Worm (Caenorhabditis elegans): ENCODE measurements around the gene nipi-4.

DNA sequence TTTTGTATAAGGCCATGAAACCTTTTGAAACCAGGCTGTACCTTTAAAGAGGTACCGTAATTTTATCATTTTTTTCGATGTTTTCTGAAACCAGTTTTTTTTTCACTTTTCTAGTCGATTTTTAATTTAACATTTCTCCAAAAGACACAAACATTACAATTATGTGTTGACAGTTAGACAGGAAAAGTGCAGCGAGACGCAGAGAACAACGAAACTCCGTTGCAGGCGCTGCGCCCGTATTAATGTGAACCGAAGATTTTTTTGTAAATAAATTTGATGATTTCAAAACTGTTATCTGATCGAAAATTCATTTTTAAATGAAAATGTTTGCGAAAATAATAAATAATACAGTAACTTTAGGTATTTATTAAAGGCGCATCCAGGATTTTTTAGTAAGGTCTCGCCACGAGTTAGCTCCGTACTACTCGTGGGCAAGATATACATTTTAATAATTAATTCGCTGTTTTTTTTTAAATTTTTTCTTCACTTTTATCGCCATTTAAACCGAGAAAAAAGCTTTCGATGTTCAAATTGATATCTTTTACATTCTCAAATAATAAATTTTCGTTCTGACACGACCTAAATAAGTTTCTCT, 6.4 kb upstream of the nipi-4 start, which contains the start of gene F40A3.3:
- TF ChIP-seq lin-13 (GFP tag; optimal IDR thresholded peaks at IDR 0.05): no peak
- no peak for TF ChIP-seq pqm-1 (tag; optimal IDR thresholded peaks at IDR 0.05)
